Worm (Caenorhabditis elegans): Measurements from ENCODE around the gene orc-5.
"Not testable (repeated sequence)": the region's sequence is repeated elsewhere in the genome, so short reads cannot be mapped to it uniquely, and the experiment has no call there.

The orc-5 gene

ce11 chrIV:10687307-10687706, 47.1 kb downstream of the orc-5 start, which contains the start of gene R102.2:
Gene R102.2 (plus strand): TSS chrIV:10687607.
- TF ChIP-seq W03F9.2, him-1, dao-5 (tag; optimal IDR thresholded peaks at IDR 0.05): not testable (repeated sequence)

- no peak for TF ChIP-seq dao-5 (tag; optimal IDR thresholded peaks at IDR 0.05)
- TF ChIP-seq him-1 (tag; optimal IDR thresholded peaks at IDR 0.05), result no peak
- TF ChIP-seq W03F9.2 (tag; optimal IDR thresholded peaks at IDR 0.05), result no peak
These were observed 48.6 kb downstream of the orc-5 start, which contains the start of the genes K08C7.6 and R102.1 for ce11 chrIV:10685758-10686157. Gene K08C7.6 (minus strand): TSS chrIV:10685858. Gene R102.1 (plus strand): TSS chrIV:10686048.
